Worm (Caenorhabditis elegans) whole organism, L2 larva: ENCODE results near the gene nlp-6.

ENCODE experiments used
- C34F6.9 ChIP-seq: fragments of 150-350 bp; optimal IDR thresholded peaks from 2 replicates; lab custom pipeline; 2014; ENCODE audit warnings: missing biosample characterization, missing genetic modification characterization
- F13H6.1 ChIP-seq: sonication (generic microtip); optimal IDR thresholded peaks from 2 replicates; lab custom pipeline; 2016; ENCODE audit warnings: missing genetic modification characterization, missing compliant biosample characterization
- Y55F3AM.14 ChIP-seq: fragments of 200-800 bp; sonication (Bioruptor generic); optimal IDR thresholded peaks from 2 replicates; lab custom pipeline; 2018; ENCODE audit warnings: mild to moderate bottlenecking, missing genetic modification characterization, missing compliant biosample characterization
- ZK546.5 ChIP-seq: sonication (generic microtip); optimal IDR thresholded peaks from 2 replicates; lab custom pipeline; 2017; ENCODE audit warnings: missing biosample characterization, missing genetic modification characterization
- aly-2 ChIP-seq: fragments of 150-350 bp; optimal IDR thresholded peaks from 2 replicates; lab custom pipeline; 2014; ENCODE audit warnings: missing biosample characterization, missing genetic modification characterization
- ama-1 ChIP-seq: fragments of 150-350 bp; optimal IDR thresholded peaks from 2 replicates; lab custom pipeline; 2018; ENCODE audit warnings: inconsistent platforms
- blmp-1 ChIP-seq: sonication (generic microtip); optimal IDR thresholded peaks from 2 replicates; lab custom pipeline; 2017; ENCODE audit warnings: missing genetic modification characterization, mild to moderate bottlenecking, missing compliant biosample characterization, antibody characterized with exemption, moderate library complexity; ENCODE audit not compliant: insufficient read depth
- ceh-82 ChIP-seq: fragments of 150-350 bp; optimal IDR thresholded peaks from 2 replicates; lab custom pipeline; 2014; ENCODE audit warnings: missing biosample characterization, missing genetic modification characterization
- crh-2 ChIP-seq: sonication (generic microtip); optimal IDR thresholded peaks from 2 replicates; lab custom pipeline; 2017; ENCODE audit warnings: missing biosample characterization, missing genetic modification characterization
- dmd-4 ChIP-seq: sonication (generic microtip); optimal IDR thresholded peaks from 2 replicates; lab custom pipeline; 2017; ENCODE audit warnings: missing biosample characterization, missing genetic modification characterization
- elt-1 ChIP-seq: fragments of 150-350 bp; optimal IDR thresholded peaks from 2 replicates; lab custom pipeline; 2014; ENCODE audit warnings: missing biosample characterization, missing genetic modification characterization
- elt-3 ChIP-seq: sonication (generic microtip); optimal IDR thresholded peaks from 2 replicates; lab custom pipeline; 2017; ENCODE audit warnings: missing biosample characterization, missing genetic modification characterization
- fos-1 ChIP-seq: fragments of 150-350 bp; optimal IDR thresholded peaks from 2 replicates; lab custom pipeline; 2014; ENCODE audit warnings: missing biosample characterization, missing genetic modification characterization
- gmeb-1 ChIP-seq: fragments of 150-350 bp; optimal IDR thresholded peaks from 2 replicates; lab custom pipeline; 2014; ENCODE audit warnings: missing biosample characterization, missing genetic modification characterization
- lin-11 ChIP-seq: fragments of 150-350 bp; sonication (generic microtip); optimal IDR thresholded peaks from 2 replicates; lab custom pipeline; 2014; ENCODE audit warnings: missing biosample characterization, missing genetic modification characterization, inconsistent platforms, mixed read lengths
- lin-13 ChIP-seq: fragments of 150-350 bp; optimal IDR thresholded peaks from 2 replicates; lab custom pipeline; 2014; ENCODE audit warnings: missing biosample characterization, missing genetic modification reagents, missing genetic modification characterization
- lin-39 ChIP-seq: fragments of 150-350 bp; optimal IDR thresholded peaks from 2 replicates; lab custom pipeline; 2014; ENCODE audit warnings: missing biosample characterization, missing genetic modification reagents, missing genetic modification characterization
- lsy-2 ChIP-seq, 2 experiments: fragments of 150-350 bp in 1 of 2; sonication (generic microtip) in 1 of 2; optimal IDR thresholded peaks; 2 replicates each; lab custom pipeline; 2014 to 2017; ENCODE audit warnings: missing biosample characterization in 2 of 2, missing genetic modification characterization in 2 of 2
- mbf-1 ChIP-seq: sonication (generic microtip); optimal IDR thresholded peaks from 2 replicates; lab custom pipeline; 2017; ENCODE audit warnings: missing biosample characterization, missing genetic modification characterization
- mdl-1 ChIP-seq, 2 experiments: fragments of 150-350 bp in 1 of 2; sonication (generic microtip) in 1 of 2; optimal IDR thresholded peaks; 2 replicates each; lab custom pipeline; 2017; ENCODE audit warnings: missing biosample characterization in 2 of 2, missing genetic modification characterization in 2 of 2
- nhr-10 ChIP-seq: sonication (generic microtip); optimal IDR thresholded peaks from 2 replicates; lab custom pipeline; 2017; ENCODE audit warnings: missing biosample characterization, missing genetic modification characterization
- nhr-11 ChIP-seq: fragments of 150-350 bp; optimal IDR thresholded peaks from 2 replicates; lab custom pipeline; 2014; ENCODE audit warnings: missing biosample characterization, missing genetic modification characterization
- nhr-12 ChIP-seq: fragments of 150-350 bp; optimal IDR thresholded peaks from 2 replicates; lab custom pipeline; 2014; ENCODE audit warnings: missing biosample characterization, missing genetic modification characterization
- nhr-129 ChIP-seq: fragments of 150-350 bp; optimal IDR thresholded peaks from 2 replicates; lab custom pipeline; 2014; ENCODE audit warnings: missing biosample characterization, missing genetic modification characterization
- nhr-23 ChIP-seq: fragments of 150-350 bp; optimal IDR thresholded peaks from 2 replicates; lab custom pipeline; 2014; ENCODE audit warnings: missing biosample characterization, missing genetic modification reagents, missing genetic modification characterization
- nhr-237 ChIP-seq: fragments of 150-350 bp; optimal IDR thresholded peaks from 2 replicates; lab custom pipeline; 2014; ENCODE audit warnings: missing biosample characterization, missing genetic modification characterization
- nhr-25 ChIP-seq: fragments of 150-350 bp; sonication (generic microtip); optimal IDR thresholded peaks from 3 replicates; lab custom pipeline; 2014; ENCODE audit warnings: missing biosample characterization, missing genetic modification characterization
- nhr-6 ChIP-seq: fragments of 150-350 bp; optimal IDR thresholded peaks from 2 replicates; lab custom pipeline; 2014; ENCODE audit warnings: missing biosample characterization, missing genetic modification characterization
- nhr-77 ChIP-seq: fragments of 150-350 bp; optimal IDR thresholded peaks from 2 replicates; lab custom pipeline; 2014; ENCODE audit warnings: missing biosample characterization, missing genetic modification characterization
- peb-1 ChIP-seq: fragments of 150-350 bp; optimal IDR thresholded peaks from 2 replicates; lab custom pipeline; 2014; ENCODE audit warnings: missing biosample characterization, missing genetic modification characterization
- sem-4 ChIP-seq: fragments of 150-350 bp; optimal IDR thresholded peaks from 2 replicates; lab custom pipeline; 2014; ENCODE audit warnings: missing biosample characterization, missing genetic modification reagents, missing genetic modification characterization
- sma-3 ChIP-seq: sonication (generic microtip); optimal IDR thresholded peaks from 2 replicates; lab custom pipeline; 2016; ENCODE audit warnings: missing genetic modification reagents, missing genetic modification characterization, missing compliant biosample characterization
- sma-9 ChIP-seq, 2 experiments: fragments of 150-350 bp in 1 of 2; sonication (generic microtip) in 1 of 2; optimal IDR thresholded peaks; 2 replicates each; lab custom pipeline; 2014 to 2016; ENCODE audit warnings: missing genetic modification characterization in 2 of 2, mild to moderate bottlenecking in 1 of 2, missing biosample characterization in 1 of 2, missing compliant biosample characterization in 1 of 2, missing genetic modification reagents in 1 of 2, moderate library complexity in 1 of 2
- snpc-4 ChIP-seq: fragments of 150-350 bp; optimal IDR thresholded peaks from 2 replicates; lab custom pipeline; 2014; ENCODE audit warnings: missing biosample characterization, missing genetic modification characterization
- unc-39 ChIP-seq: fragments of 150-350 bp; optimal IDR thresholded peaks from 2 replicates; lab custom pipeline; 2014; ENCODE audit warnings: missing biosample characterization, missing genetic modification characterization
- unc-62 ChIP-seq: fragments of 150-350 bp; optimal IDR thresholded peaks from 2 replicates; lab custom pipeline; 2014; ENCODE audit warnings: missing biosample characterization, missing genetic modification reagents, missing genetic modification characterization
- zag-1 ChIP-seq: fragments of 150-350 bp; optimal IDR thresholded peaks from 2 replicates; lab custom pipeline; 2014; ENCODE audit warnings: missing biosample characterization, missing genetic modification characterization
- ztf-11 ChIP-seq: sonication (generic microtip); optimal IDR thresholded peaks from 2 replicates; lab custom pipeline; 2017; ENCODE audit warnings: missing biosample characterization, missing genetic modification characterization
- ztf-4 ChIP-seq: fragments of 150-350 bp; optimal IDR thresholded peaks from 2 replicates; lab custom pipeline; 2014; ENCODE audit warnings: missing biosample characterization, missing genetic modification characterization

The nlp-6 gene

DNA sequence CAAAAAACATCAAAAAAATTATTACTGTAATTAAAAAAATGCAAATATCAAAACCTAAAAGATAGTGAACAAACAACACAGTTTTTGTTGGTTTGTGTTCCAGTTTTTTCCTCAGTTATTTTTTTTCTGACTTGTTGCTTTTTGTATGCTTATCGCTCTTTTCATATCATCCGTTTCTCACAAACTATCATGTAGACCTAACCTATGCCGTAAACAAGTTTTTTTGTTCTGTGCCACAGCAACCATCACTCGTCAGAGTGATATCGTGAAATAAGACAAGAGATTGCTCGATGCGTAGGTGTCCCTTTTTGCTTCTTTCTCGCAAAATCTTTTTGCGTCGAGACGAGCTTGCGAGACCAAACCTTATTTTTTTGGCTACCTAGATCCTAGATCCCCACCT lies 10.0 kb downstream of the nlp-6 start:
- no peak for TF ChIP-seq unc-62 (GFP tag; lab: Kevin White, UChicago)
- no peak for TF ChIP-seq nhr-23 (tag; lab: Kevin White, UChicago)
- no peak for TF ChIP-seq ama-1
- TF ChIP-seq lin-11 (tag; lab: Kevin White, UChicago), result no peak
- TF ChIP-seq sem-4, result no peak
- no peak for TF ChIP-seq ztf-4 (tag; lab: Kevin White, UChicago)
- TF ChIP-seq lin-39, result no peak
- no peak for TF ChIP-seq lsy-2 (tag; optimal IDR thresholded peaks at IDR 0.05; lab: Kevin White, UChicago)
- TF ChIP-seq lin-13, result no peak
- TF ChIP-seq elt-3 (tag; lab: Kevin White, UChicago), result no peak
- no peak for TF ChIP-seq C34F6.9
- no peak for TF ChIP-seq nhr-129 (tag; lab: Kevin White, UChicago)

DNA sequence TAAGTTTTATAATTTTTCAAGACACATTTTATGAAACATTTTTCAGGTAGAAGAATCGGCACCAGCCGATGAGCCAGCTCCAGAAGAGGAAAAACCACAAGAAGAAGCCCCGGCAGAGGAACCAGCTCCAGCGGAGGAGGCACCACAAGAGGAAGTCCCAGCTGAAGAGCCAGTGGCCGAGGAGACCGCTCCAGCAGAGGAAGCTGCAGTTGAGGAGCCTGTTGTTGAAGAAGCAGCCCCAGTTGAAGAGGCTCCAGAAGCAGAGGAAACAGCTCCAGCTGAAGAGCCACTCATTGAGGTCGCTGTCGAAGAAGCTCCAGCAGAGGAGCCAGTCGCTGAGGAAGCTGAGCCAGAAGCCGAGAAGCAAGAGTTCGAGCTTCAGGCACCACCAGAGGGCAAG lies 12.1 kb downstream of the nlp-6 start:
- no peak for TF ChIP-seq zag-1 (tag; lab: Kevin White, UChicago)
- TF ChIP-seq nhr-23 (tag; lab: Kevin White, UChicago), result no peak
- TF ChIP-seq sma-9 (GFP tag; optimal IDR thresholded peaks at IDR 0.05; lab: Kevin White, UChicago), result no peak
- no peak for TF ChIP-seq sma-9 (tag; optimal IDR thresholded peaks at IDR 0.05; lab: Kevin White, UChicago)
- no peak for TF ChIP-seq mbf-1 (tag; lab: Kevin White, UChicago)
- no peak for TF ChIP-seq lin-11 (tag; lab: Kevin White, UChicago)
- TF ChIP-seq unc-62 (GFP tag; lab: Kevin White, UChicago), result no peak
- no peak for TF ChIP-seq elt-1
- TF ChIP-seq dmd-4 (tag; lab: Kevin White, UChicago), result no peak
- TF ChIP-seq blmp-1 (tag; lab: Kevin White, UChicago), result no peak
- TF ChIP-seq mdl-1 (tag; optimal IDR thresholded peaks at IDR 0.05; lab: Kevin White, UChicago), result no peak
- TF ChIP-seq lin-39, result no peak
- no peak for TF ChIP-seq nhr-77 (tag; lab: Kevin White, UChicago)
- TF ChIP-seq sma-3 (GFP tag; lab: Kevin White, UChicago), result no peak
- no peak for TF ChIP-seq snpc-4 (tag; lab: Kevin White, UChicago)
- no peak for TF ChIP-seq C34F6.9
- TF ChIP-seq nhr-11 (tag; lab: Kevin White, UChicago), result no peak
- no peak for TF ChIP-seq peb-1

DNA sequence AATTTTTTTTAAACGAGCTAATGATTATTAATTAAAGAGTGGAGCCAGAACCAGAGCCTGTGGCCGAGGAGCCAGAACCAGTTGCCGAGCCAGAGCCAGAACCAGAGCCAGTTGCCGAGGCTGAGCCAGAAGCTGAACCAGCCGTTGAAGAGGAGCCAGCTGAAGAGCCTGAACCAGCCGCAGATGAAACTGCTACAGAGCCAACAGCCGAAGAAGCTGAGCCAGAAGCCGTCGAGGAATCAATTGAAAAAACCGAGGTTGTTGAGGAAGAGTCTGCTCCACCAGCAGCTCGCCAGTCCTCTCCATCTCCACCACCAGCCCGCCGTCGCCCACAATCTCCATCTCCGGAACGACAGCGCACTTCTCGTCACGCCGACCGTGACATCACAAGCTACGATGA lies 13.5 kb downstream of the nlp-6 start:
- no peak for TF ChIP-seq nhr-129 (tag; lab: Kevin White, UChicago)
- TF ChIP-seq nhr-6 (tag; lab: Kevin White, UChicago), result no peak
- TF ChIP-seq nhr-12 (tag; lab: Kevin White, UChicago), result no peak
- TF ChIP-seq gmeb-1 (tag; lab: Kevin White, UChicago), result no peak
- TF ChIP-seq aly-2 (tag; lab: Kevin White, UChicago), result no peak
- TF ChIP-seq blmp-1 (tag; lab: Kevin White, UChicago), result no peak
- no peak for TF ChIP-seq nhr-237
- no peak for TF ChIP-seq elt-3 (tag; lab: Kevin White, UChicago)
- TF ChIP-seq Y55F3AM.14 (GFP tag; lab: Kevin White, UChicago), result no peak
- TF ChIP-seq nhr-10, result no peak
- no peak for TF ChIP-seq ceh-82 (tag; lab: Kevin White, UChicago)
- TF ChIP-seq lin-13, result no peak
- no peak for TF ChIP-seq zag-1 (tag; lab: Kevin White, UChicago)
- no peak for TF ChIP-seq lin-39
- no peak for TF ChIP-seq lin-11 (tag; lab: Kevin White, UChicago)
- no peak for TF ChIP-seq unc-39 (tag; lab: Kevin White, UChicago)
- no peak for TF ChIP-seq elt-1

DNA sequence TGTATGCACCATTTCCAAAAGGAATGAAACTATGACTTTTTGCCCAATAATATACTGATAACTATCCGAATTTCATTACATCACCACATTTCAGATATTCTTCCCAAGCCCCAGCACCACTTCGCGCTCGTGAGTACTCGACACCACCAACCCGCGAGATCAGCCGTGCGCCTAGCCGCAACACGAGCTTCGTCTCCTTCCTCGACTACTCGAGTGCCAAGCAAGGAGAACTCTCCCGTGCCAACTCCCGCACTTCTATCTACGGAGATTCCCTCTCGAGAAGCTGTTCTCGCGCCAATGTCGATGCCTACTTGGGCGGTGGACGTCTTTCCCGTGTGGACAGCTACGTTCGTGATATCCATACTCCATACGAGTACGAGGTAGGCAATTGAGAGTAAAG lies 14.4 kb downstream of the nlp-6 start:
- TF ChIP-seq sem-4, result no peak
- no peak for TF ChIP-seq F13H6.1
- no peak for TF ChIP-seq crh-2
- TF ChIP-seq nhr-6 (tag; lab: Kevin White, UChicago), result no peak
- TF ChIP-seq lin-11 (tag; lab: Kevin White, UChicago), result no peak
- TF ChIP-seq gmeb-1 (tag; lab: Kevin White, UChicago), result no peak
- no peak for TF ChIP-seq elt-1
- no peak for TF ChIP-seq fos-1 (tag; lab: Kevin White, UChicago)
- TF ChIP-seq snpc-4 (tag; lab: Kevin White, UChicago), result no peak
- TF ChIP-seq lsy-2 (tag; optimal IDR thresholded peaks at IDR 0.05; lab: Kevin White, UChicago), result no peak
- no peak for TF ChIP-seq nhr-25 (tag; lab: Kevin White, UChicago)
- TF ChIP-seq blmp-1 (tag; lab: Kevin White, UChicago), result no peak
- TF ChIP-seq ZK546.5, result no peak
- TF ChIP-seq mdl-1 (tag; optimal IDR thresholded peaks at IDR 0.05; lab: Kevin White, UChicago), result no peak
- TF ChIP-seq ztf-11 (tag; lab: Kevin White, UChicago), result no peak
- no peak for TF ChIP-seq nhr-23 (tag; lab: Kevin White, UChicago)
- TF ChIP-seq sma-9 (GFP tag; optimal IDR thresholded peaks at IDR 0.05; lab: Kevin White, UChicago), result no peak
- TF ChIP-seq sma-9 (tag; optimal IDR thresholded peaks at IDR 0.05; lab: Kevin White, UChicago), result no peak
